Worm (Caenorhabditis elegans): ENCODE results near the gene Y119D3B.21.

DNA sequence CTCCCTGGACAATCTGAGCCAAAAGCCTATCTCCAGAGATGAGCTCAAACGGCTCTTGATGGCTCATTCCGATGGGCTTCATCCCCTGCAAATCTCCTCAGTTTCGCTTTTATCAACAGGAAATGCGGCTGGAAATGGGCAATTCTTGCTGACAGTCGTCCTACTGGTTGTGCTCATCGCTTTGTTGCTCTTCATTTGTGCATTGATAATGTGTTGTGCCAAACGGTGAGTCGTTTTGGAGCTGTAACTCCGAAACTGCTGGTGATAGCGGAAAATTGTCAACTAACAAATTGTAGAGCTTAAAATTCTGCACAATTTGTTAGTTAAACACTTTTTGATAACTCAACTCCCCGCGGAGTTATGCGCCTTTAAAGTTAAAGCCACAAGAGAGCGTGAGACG is 35.8 kb upstream of the Y119D3B.21 start:
- no peak for TF ChIP-seq cog-1 (tag; optimal IDR thresholded peaks at IDR 0.05)
- TF ChIP-seq T22C8.4 (GFP tag; IDR thresholded peaks at IDR 0.05), result no peak

Measured in whole organism, midembryonic.